Worm (Caenorhabditis elegans): ENCODE measurements around the gene C05D10.4.

C05D10.4 gene

DNA sequence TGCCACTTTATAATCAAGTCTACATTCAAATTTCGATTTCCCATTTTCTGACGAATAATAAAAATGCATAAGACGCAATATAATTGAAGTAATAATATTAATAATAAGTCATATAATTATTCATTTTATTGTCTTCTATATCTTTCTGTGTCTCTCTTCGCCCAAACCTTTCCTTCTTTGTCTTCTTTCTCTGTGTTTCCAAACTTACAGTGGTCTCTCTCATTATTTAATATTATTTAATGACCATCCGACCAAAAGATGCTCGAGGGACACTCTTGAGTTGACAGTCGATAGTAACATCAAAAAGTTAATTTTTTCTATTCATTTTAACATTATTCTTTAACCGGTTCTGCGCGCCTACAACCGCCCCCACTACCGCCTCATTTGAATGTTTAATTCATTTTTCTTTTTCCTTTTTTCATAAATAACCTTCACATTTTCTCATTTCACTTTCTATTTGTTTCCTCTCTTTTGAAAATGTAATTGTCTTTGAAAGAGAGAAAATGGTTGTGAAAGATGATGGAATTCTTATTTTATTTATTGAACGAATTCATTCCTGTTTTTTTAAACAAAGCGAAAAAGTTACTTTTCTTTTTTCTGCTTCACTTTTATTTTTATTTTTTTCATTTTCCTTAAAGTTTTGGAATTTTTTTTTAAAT is 28.9 kb downstream of the C05D10.4 start:
- TF ChIP-seq ztf-22 (GFP tag; optimal IDR thresholded peaks at IDR 0.05) = no peak
- TF ChIP-seq T26A5.8 (tag; optimal IDR thresholded peaks at IDR 0.05) = no peak
- no peak for TF ChIP-seq F10E7.11 (tag; optimal IDR thresholded peaks at IDR 0.05)
- TF ChIP-seq K12H6.12 (tag; optimal IDR thresholded peaks at IDR 0.05) = no peak
- no peak for TF ChIP-seq ceh-27 (GFP tag; optimal IDR thresholded peaks at IDR 0.05)
- TF ChIP-seq ZK185.1 (tag; optimal IDR thresholded peaks at IDR 0.05; ENCODE audit: poor library complexity, severe bottlenecking) = no peak
- no peak for TF ChIP-seq F49E8.2 (tag; optimal IDR thresholded peaks at IDR 0.05; ENCODE audit: insufficient read depth)
- no peak for TF ChIP-seq T07F8.4 (tag; optimal IDR thresholded peaks at IDR 0.05)
- no peak for TF ChIP-seq Y95B8A.8 (GFP tag; IDR thresholded peaks at IDR 0.05)
- no peak for TF ChIP-seq attf-5 (GFP tag; optimal IDR thresholded peaks at IDR 0.05)
- TF ChIP-seq lin-26 (GFP tag; IDR thresholded peaks at IDR 0.05) = no peak
- TF ChIP-seq hlh-26 (GFP tag; conservative IDR thresholded peaks at IDR 0.05) = no peak
- TF ChIP-seq ztf-6 (GFP tag; IDR thresholded peaks at IDR 0.05) = no peak
- no peak for TF ChIP-seq ekl-4 (GFP tag; IDR thresholded peaks at IDR 0.05)
- TF ChIP-seq D2030.7 (GFP tag; IDR thresholded peaks at IDR 0.05) = no peak
- no peak for TF ChIP-seq let-526 (GFP tag; IDR thresholded peaks at IDR 0.05)
- TF ChIP-seq sptf-2 (GFP tag; optimal IDR thresholded peaks at IDR 0.05) = no peak
- no peak for TF ChIP-seq die-1 (tag; optimal IDR thresholded peaks at IDR 0.05)
- TF ChIP-seq Y53F4B.3 (GFP tag; IDR thresholded peaks at IDR 0.05) = no peak

ce11 chrIII:6072937-6073336 is 29.7 kb downstream of the C05D10.4 start:
- TF ChIP-seq snpc-3.4 (tag; optimal IDR thresholded peaks at IDR 0.05) (no peak), ceh-100 (GFP tag; IDR thresholded peaks at IDR 0.05) (no peak), F52B5.7 (tag; optimal IDR thresholded peaks at IDR 0.05) (no peak), nhr-179 (tag; optimal IDR thresholded peaks at IDR 0.05) (no peak), aptf-3 (GFP tag; IDR thresholded peaks at IDR 0.05) (no peak), ZK185.1 (tag; optimal IDR thresholded peaks at IDR 0.05; ENCODE audit: poor library complexity, severe bottlenecking) (no peak), ama-1 (optimal IDR thresholded peaks at IDR 0.05) (no peak), ama-1 (GFP tag; optimal IDR thresholded peaks at IDR 0.05) (no peak), hsf-1 (GFP tag; IDR thresholded peaks at IDR 0.05) (no peak), rpc-1 (optimal IDR thresholded peaks at IDR 0.05) (no peak), rpc-1 (tag; optimal IDR thresholded peaks at IDR 0.05) (no peak), snpc-4 (GFP tag; optimal IDR thresholded peaks at IDR 0.05) (no peak), snpc-4 (tag; optimal IDR thresholded peaks at IDR 0.05) (no peak), lin-54 (GFP tag; optimal IDR thresholded peaks at IDR 0.05) (no peak)

ce11 chrIII:6067557-6067956 is 35.1 kb downstream of the C05D10.4 start, which contains the start of gene mapk-15:
Gene mapk-15, plus strand, starts transcription at chrIII:6067857.
- TF ChIP-seq tbx-9 (tag; optimal IDR thresholded peaks at IDR 0.05; ENCODE audit: borderline replicate concordance) (no peak), F57A8.1 (GFP tag; optimal IDR thresholded peaks at IDR 0.05) (no peak), T26A5.8 (tag; optimal IDR thresholded peaks at IDR 0.05) (no peak), lir-1 (GFP tag; conservative IDR thresholded peaks at IDR 0.05) (no peak), Y79H2A.3 (GFP tag; conservative IDR thresholded peaks at IDR 0.05) (no peak), Y67H2A.10 (GFP tag; conservative IDR thresholded peaks at IDR 0.05) (no peak), egl-44 (GFP tag; IDR thresholded peaks at IDR 0.05) (no peak), ama-1 (optimal IDR thresholded peaks at IDR 0.05) (no peak), ama-1 (GFP tag; optimal IDR thresholded peaks at IDR 0.05) (no peak), hlh-12 (tag; optimal IDR thresholded peaks at IDR 0.05) (no peak), snpc-3.4 (tag; optimal IDR thresholded peaks at IDR 0.05) (no peak), F39B2.1 (GFP tag; IDR thresholded peaks at IDR 0.05) (no peak), atf-7 (tag; optimal IDR thresholded peaks at IDR 0.05) (no peak)
